Worm (Caenorhabditis elegans): ENCODE data around the gene dpy-2.

The dpy-2 gene

DNA sequence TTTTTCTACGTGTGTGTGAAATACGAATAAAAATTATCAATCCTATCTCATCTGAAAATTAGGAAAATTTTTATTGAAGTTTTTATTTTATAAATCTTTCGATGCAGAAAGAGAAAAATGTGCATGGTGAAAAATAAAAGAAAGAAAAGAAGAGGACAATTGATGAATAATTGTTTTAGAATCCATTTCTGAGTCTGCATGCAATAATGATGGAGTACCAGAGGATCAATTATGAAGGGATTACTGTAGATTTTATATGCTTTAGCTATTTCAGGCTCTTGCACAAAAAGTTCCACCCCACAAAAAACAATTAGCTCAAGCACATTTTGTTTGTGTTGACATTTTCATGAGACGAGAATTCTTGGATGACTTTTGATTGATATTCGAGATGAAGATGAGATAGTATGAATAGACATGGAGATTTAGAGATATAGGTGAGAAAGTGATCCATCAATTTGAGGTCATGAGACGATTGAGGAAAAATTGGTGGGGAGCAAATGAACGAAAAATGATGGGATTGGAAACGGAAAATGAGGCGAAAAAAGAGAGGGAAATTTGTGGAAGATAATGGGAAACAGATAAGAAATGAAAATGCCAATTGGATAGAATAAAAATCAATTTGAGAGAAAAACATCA is 8.4 kb upstream of the dpy-2 start, which contains the start of gene rpy-1:
Gene rpy-1 (minus strand): TSS at position 51 of the 636 bp plus-strand sequence.
- TF ChIP-seq unc-55 (GFP tag; optimal IDR thresholded peaks at IDR 0.05): peak; percentile 66
- TF ChIP-seq C08G9.2 (tag; optimal IDR thresholded peaks at IDR 0.05): no peak
- no peak for TF ChIP-seq ceh-24 (tag; optimal IDR thresholded peaks at IDR 0.05)
- no peak for TF ChIP-seq unc-86 (tag; optimal IDR thresholded peaks at IDR 0.05)
- no peak for TF ChIP-seq K02D7.2 (tag; optimal IDR thresholded peaks at IDR 0.05)
- no peak for TF ChIP-seq ztf-16 (tag; optimal IDR thresholded peaks at IDR 0.05)
- TF ChIP-seq T23F11.4 (GFP tag; optimal IDR thresholded peaks at IDR 0.05): no peak
- TF ChIP-seq fkh-10 (GFP tag; optimal IDR thresholded peaks at IDR 0.05): no peak
- TF ChIP-seq hlh-6 (tag; optimal IDR thresholded peaks at IDR 0.05): no peak
- no peak for TF ChIP-seq ceh-22 (tag; optimal IDR thresholded peaks at IDR 0.05)
- TF ChIP-seq ceh-18 (tag; optimal IDR thresholded peaks at IDR 0.05): peak; percentile 19
- no peak for TF ChIP-seq lin-11 (tag; optimal IDR thresholded peaks at IDR 0.05)
- TF ChIP-seq tbx-2 (tag; optimal IDR thresholded peaks at IDR 0.05): no peak

DNA sequence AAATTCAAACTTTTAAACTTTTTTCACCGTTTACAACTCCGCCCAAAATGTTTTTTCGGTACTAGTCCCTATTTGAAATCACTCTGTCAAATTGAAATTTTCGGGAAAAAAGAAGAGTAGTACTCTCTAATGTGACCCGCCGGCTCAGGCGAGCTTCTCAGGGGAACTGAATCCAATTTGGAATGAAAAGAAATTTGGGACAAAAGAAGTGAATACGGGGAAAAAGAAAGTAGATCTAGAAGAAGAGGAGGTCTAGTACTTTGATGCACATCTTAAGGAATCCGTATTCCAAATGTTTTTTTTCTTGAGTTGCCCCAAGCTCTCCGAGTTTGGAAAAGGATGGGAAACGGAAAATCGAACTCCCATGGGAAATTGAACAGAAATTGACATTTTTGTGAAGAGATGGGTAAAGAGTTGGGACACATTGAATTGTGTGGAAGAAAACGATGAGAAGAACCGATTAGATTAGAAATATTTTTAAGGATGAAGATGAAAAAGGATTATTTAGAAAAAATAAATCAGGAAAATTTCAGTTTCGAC is 7.5 kb upstream of the dpy-2 start:
- TF ChIP-seq nhr-11 (tag; optimal IDR thresholded peaks at IDR 0.05): no peak
- TF ChIP-seq unc-3 (GFP tag; conservative IDR thresholded peaks at IDR 0.05): no peak
- peak; percentile 65 for TF ChIP-seq unc-3 (tag; optimal IDR thresholded peaks at IDR 0.05)
- no peak for TF ChIP-seq odd-2 (tag; optimal IDR thresholded peaks at IDR 0.05)
- TF ChIP-seq unc-42 (tag; optimal IDR thresholded peaks at IDR 0.05): peak; percentile 72
- TF ChIP-seq ceh-22 (tag; optimal IDR thresholded peaks at IDR 0.05): no peak
- no peak for TF ChIP-seq ceh-45 (GFP tag; IDR thresholded peaks at IDR 0.05)

DNA sequence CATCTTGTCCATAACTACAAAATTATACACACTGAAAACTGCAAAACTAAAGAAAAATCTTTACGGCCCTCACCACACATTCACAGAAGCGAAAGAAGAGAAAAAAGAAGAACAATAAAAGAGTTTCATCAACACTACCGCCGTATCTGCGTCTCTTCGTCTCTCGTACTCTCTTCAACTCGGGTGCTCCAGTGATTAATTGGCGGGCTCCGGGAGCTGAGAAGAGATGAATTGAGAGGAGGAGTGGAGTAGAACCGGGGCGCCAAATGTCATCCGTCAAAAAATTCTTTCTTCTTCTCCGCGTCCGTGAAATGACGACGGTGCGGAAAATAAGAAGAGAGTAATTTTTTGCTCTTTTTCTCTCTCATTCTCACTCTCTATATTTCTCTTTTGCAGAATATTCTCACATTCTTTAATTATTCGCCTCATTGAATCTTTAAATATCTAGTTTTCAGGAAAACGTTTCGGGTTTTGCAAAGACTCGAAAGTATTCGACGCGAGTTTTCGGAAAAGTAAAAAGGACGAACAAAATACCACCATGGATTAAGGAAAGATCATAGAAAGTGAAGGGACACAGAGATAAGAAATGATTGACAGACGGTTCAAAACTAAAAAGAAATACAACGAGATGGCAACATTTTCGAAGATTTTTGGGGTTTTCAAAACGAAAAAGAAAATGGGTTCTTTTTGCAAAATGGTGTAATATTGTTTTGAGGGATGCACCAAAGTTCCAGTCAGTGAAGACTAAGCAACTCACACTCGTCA is 6.4 kb upstream of the dpy-2 start:
- TF ChIP-seq hlh-8 (tag; optimal IDR thresholded peaks at IDR 0.05) (no peak), unc-86 (tag; optimal IDR thresholded peaks at IDR 0.05) (no peak), madf-2 (tag; optimal IDR thresholded peaks at IDR 0.05) (no peak), unc-55 (GFP tag; optimal IDR thresholded peaks at IDR 0.05) (peak; percentile 84), fkh-10 (GFP tag; optimal IDR thresholded peaks at IDR 0.05) (no peak), tbx-7 (tag; optimal IDR thresholded peaks at IDR 0.05) (no peak), pros-1 (tag; optimal IDR thresholded peaks at IDR 0.05) (no peak), ama-1 (optimal IDR thresholded peaks at IDR 0.05) (no peak), syd-9 (tag; optimal IDR thresholded peaks at IDR 0.05) (no peak), ceh-6 (GFP tag; optimal IDR thresholded peaks at IDR 0.05) (no peak), unc-42 (tag; optimal IDR thresholded peaks at IDR 0.05) (peak; percentile 2), ztf-16 (tag; optimal IDR thresholded peaks at IDR 0.05) (no peak), ceh-18 (tag; optimal IDR thresholded peaks at IDR 0.05) (peak; percentile 75), ceh-31 (tag; optimal IDR thresholded peaks at IDR 0.05) (peak; percentile 27), rnt-1 (tag; optimal IDR thresholded peaks at IDR 0.05) (peak; percentile 41)

DNA sequence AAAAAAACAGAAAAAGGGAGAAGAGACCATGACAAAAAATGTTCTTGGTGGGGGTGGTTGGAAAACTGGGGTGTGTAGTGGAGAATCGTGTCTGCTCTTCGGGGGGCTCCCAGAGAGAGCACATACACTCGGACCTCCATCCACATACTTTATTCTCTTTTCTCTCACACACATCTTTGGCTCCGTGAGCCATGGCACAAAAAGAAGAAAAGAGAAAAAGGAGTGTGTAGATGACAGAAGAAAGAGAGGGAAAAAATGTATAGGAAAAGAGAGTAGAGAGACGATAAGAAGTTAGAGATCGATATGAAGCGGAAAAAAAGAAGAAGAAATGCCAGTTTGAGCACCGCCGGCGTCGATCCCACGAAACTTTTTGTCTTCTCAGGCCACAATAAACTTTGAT is 5.1 kb upstream of the dpy-2 start:
- no peak for TF ChIP-seq tbx-7 (tag; optimal IDR thresholded peaks at IDR 0.05)
- peak; percentile 76 for TF ChIP-seq ceh-18 (tag; optimal IDR thresholded peaks at IDR 0.05)
- TF ChIP-seq ceh-22 (tag; optimal IDR thresholded peaks at IDR 0.05): no peak
- TF ChIP-seq nfya-1 (tag; optimal IDR thresholded peaks at IDR 0.05): peak; percentile 36
- no peak for TF ChIP-seq ceh-9 (tag; optimal IDR thresholded peaks at IDR 0.05)

ce11 chrII:6709680-6710079 is 4.4 kb upstream of the dpy-2 start:
- peak; percentile 93 for TF ChIP-seq unc-42 (tag; optimal IDR thresholded peaks at IDR 0.05)
- TF ChIP-seq che-1 (tag; optimal IDR thresholded peaks at IDR 0.05): no peak
